Worm (Caenorhabditis elegans) whole organism, early embryonic: ENCODE data around the gene ZK666.11.

Experiments used
- B0310.2 ChIP-seq: sonication (generic microtip); optimal IDR thresholded peaks from 2 replicates; lab custom pipeline; 2016; ENCODE audit warnings: mild to moderate bottlenecking, missing genetic modification characterization, missing compliant biosample characterization
- F13C5.2 ChIP-seq: sonication (generic microtip); optimal IDR thresholded peaks from 2 replicates; lab custom pipeline; 2017; ENCODE audit warnings: mild to moderate bottlenecking, missing genetic modification characterization, inconsistent platforms, missing compliant biosample characterization
- aly-1 ChIP-seq: sonication (generic microtip); optimal IDR thresholded peaks from 2 replicates; lab custom pipeline; 2016; ENCODE audit warnings: missing genetic modification characterization, missing compliant biosample characterization
- ama-1 ChIP-seq: fragments of 150-350 bp; optimal IDR thresholded peaks from 2 replicates; lab custom pipeline; 2014
- ceh-13 ChIP-seq: fragments of 200-800 bp; sonication (Bioruptor generic); optimal IDR thresholded peaks from 2 replicates; lab custom pipeline; 2018; ENCODE audit warnings: mild to moderate bottlenecking, missing genetic modification characterization, missing compliant biosample characterization
- ceh-36 ChIP-seq: sonication (generic microtip); optimal IDR thresholded peaks from 2 replicates; lab custom pipeline; 2016; ENCODE audit warnings: missing genetic modification characterization, inconsistent platforms, missing compliant biosample characterization
- ets-7 ChIP-seq: sonication (generic microtip); optimal IDR thresholded peaks from 2 replicates; lab custom pipeline; 2016; ENCODE audit warnings: missing genotype, missing genetic modification characterization, missing compliant biosample characterization
- flt-1 ChIP-seq: fragments of 200-800 bp; sonication (Bioruptor generic); IDR thresholded peaks from 2 replicates; pipeline ENCODE4 v1.3.6; 2022; ENCODE audit warnings: missing genetic modification characterization, missing compliant biosample characterization
- hmbx-1 ChIP-seq: sonication (generic microtip); optimal IDR thresholded peaks from 2 replicates; lab custom pipeline; 2016; ENCODE audit warnings: mild to moderate bottlenecking, missing genetic modification characterization, missing compliant biosample characterization
- hmg-4 ChIP-seq: fragments of 200-800 bp; sonication (Bioruptor generic); optimal IDR thresholded peaks from 2 replicates; lab custom pipeline; 2018; ENCODE audit warnings: mild to moderate bottlenecking, missing genetic modification characterization, missing compliant biosample characterization
- hnd-1 ChIP-seq: sonication (generic microtip); optimal IDR thresholded peaks from 2 replicates; lab custom pipeline; 2016; ENCODE audit warnings: missing genetic modification characterization, missing compliant biosample characterization
- pes-1 ChIP-seq: fragments of 200-800 bp; sonication (Bioruptor generic); IDR thresholded peaks from 2 replicates; pipeline ENCODE4 v1.3.6; 2022; ENCODE audit warnings: missing genetic modification reagents, missing genetic modification characterization, missing compliant biosample characterization
- scrt-1 ChIP-seq: fragments of 200-800 bp; sonication (Bioruptor generic); IDR thresholded peaks from 2 replicates; pipeline ENCODE4 v1.3.6; 2022; ENCODE audit warnings: missing genetic modification characterization, missing compliant biosample characterization
- sea-1 ChIP-seq: fragments of 200-800 bp; sonication (Bioruptor generic); conservative IDR thresholded peaks from 2 replicates; pipeline ENCODE4 v1.3.6; 2022; ENCODE audit warnings: missing genetic modification characterization, missing compliant biosample characterization
- tbx-11 ChIP-seq: fragments of 200-800 bp; sonication (Bioruptor generic); IDR thresholded peaks from 2 replicates; pipeline ENCODE4 v1.3.6; 2022; ENCODE audit warnings: missing genetic modification characterization, missing compliant biosample characterization
- tbx-37 ChIP-seq: fragments of 200-800 bp; sonication (Bioruptor generic); conservative IDR thresholded peaks from 2 replicates; pipeline ENCODE4 v1.3.6; 2022; ENCODE audit warnings: missing genetic modification reagents, missing genetic modification characterization, missing compliant biosample characterization
- tra-4 ChIP-seq: sonication (generic microtip); optimal IDR thresholded peaks from 2 replicates; lab custom pipeline; 2017; ENCODE audit warnings: missing genetic modification characterization, missing compliant biosample characterization

The ZK666.11 gene

ce11 chrII:10515422-10515821 is 33.1 kb downstream of the ZK666.11 start:
- TF ChIP-seq scrt-1 (GFP tag; lab: Robert Waterston, UW) (no peak), ceh-13 (GFP tag; lab: Kevin White, UChicago) (no peak), ceh-36 (tag; lab: Kevin White, UChicago) (no peak), pes-1 (GFP tag; lab: Robert Waterston, UW) (no peak), sea-1 (GFP tag; lab: Robert Waterston, UW) (no peak), F13C5.2 (tag; lab: Kevin White, UChicago) (no peak), ets-7 (tag; lab: Kevin White, UChicago) (no peak)

- TF ChIP-seq ceh-36 (tag; lab: Kevin White, UChicago) (no peak), ama-1 (lab: Kevin White, UChicago) (no peak), tra-4 (tag; lab: Kevin White, UChicago) (no peak), ceh-13 (GFP tag; lab: Kevin White, UChicago) (no peak), scrt-1 (GFP tag; lab: Robert Waterston, UW) (no peak), hmbx-1 (tag; lab: Kevin White, UChicago) (no peak), tbx-37 (no peak), pes-1 (GFP tag; lab: Robert Waterston, UW) (no peak), hnd-1 (tag; lab: Kevin White, UChicago) (no peak), hmg-4 (GFP tag; lab: Kevin White, UChicago) (no peak)
Observed at ce11 chrII:10516375-10516774, 34.1 kb downstream of the ZK666.11 start.

- no peak for TF ChIP-seq ceh-36 (tag; lab: Kevin White, UChicago)
- TF ChIP-seq tbx-37 = no peak
- TF ChIP-seq hnd-1 (tag; lab: Kevin White, UChicago) = no peak
- TF ChIP-seq ceh-13 (GFP tag; lab: Kevin White, UChicago) = no peak
- TF ChIP-seq ama-1 (lab: Kevin White, UChicago) = no peak
- no peak for TF ChIP-seq B0310.2
- no peak for TF ChIP-seq sea-1 (GFP tag; lab: Robert Waterston, UW)
- no peak for TF ChIP-seq hmg-4 (GFP tag; lab: Kevin White, UChicago)
- TF ChIP-seq tbx-11 (GFP tag; lab: Robert Waterston, UW) = no peak
- TF ChIP-seq scrt-1 (GFP tag; lab: Robert Waterston, UW) = no peak
- no peak for TF ChIP-seq tra-4 (tag; lab: Kevin White, UChicago)
- TF ChIP-seq pes-1 (GFP tag; lab: Robert Waterston, UW) = no peak
- no peak for TF ChIP-seq flt-1
- no peak for TF ChIP-seq aly-1 (tag; lab: Kevin White, UChicago)
Observed at ce11 chrII:10519017-10519416, 36.7 kb downstream of the ZK666.11 start, which contains the start of gene F59B10.4. Gene F59B10.4 (minus strand): TSS chrII:10519117.

- TF ChIP-seq tbx-37 (no peak), tbx-11 (GFP tag; lab: Robert Waterston, UW) (no peak), ceh-13 (GFP tag; lab: Kevin White, UChicago) (no peak), B0310.2 (no peak), hnd-1 (tag; lab: Kevin White, UChicago) (no peak)
Observed at ce11 chrII:10519863-10520262, 37.5 kb downstream of the ZK666.11 start.

- TF ChIP-seq scrt-1 (GFP tag; lab: Robert Waterston, UW) (no peak), pes-1 (GFP tag; lab: Robert Waterston, UW) (no peak), tbx-37 (no peak), tra-4 (tag; lab: Kevin White, UChicago) (no peak), ceh-36 (tag; lab: Kevin White, UChicago) (no peak), aly-1 (tag; lab: Kevin White, UChicago) (no peak), hmbx-1 (tag; lab: Kevin White, UChicago) (no peak), hnd-1 (tag; lab: Kevin White, UChicago) (no peak), B0310.2 (no peak), ceh-13 (GFP tag; lab: Kevin White, UChicago) (no peak), hmg-4 (GFP tag; lab: Kevin White, UChicago) (no peak), F13C5.2 (tag; lab: Kevin White, UChicago) (no peak), tbx-11 (GFP tag; lab: Robert Waterston, UW) (no peak), sea-1 (GFP tag; lab: Robert Waterston, UW) (no peak), ama-1 (lab: Kevin White, UChicago) (no peak), ets-7 (tag; lab: Kevin White, UChicago) (no peak), flt-1 (no peak)
Observed at ce11 chrII:10523031-10523430, 40.7 kb downstream of the ZK666.11 start.

- TF ChIP-seq B0310.2 (no peak), sea-1 (GFP tag; lab: Robert Waterston, UW) (no peak), tra-4 (tag; lab: Kevin White, UChicago) (no peak), tbx-11 (GFP tag; lab: Robert Waterston, UW) (no peak), F13C5.2 (tag; lab: Kevin White, UChicago) (no peak), hmbx-1 (tag; lab: Kevin White, UChicago) (no peak), ama-1 (lab: Kevin White, UChicago) (no peak), ets-7 (tag; lab: Kevin White, UChicago) (no peak), ceh-36 (tag; lab: Kevin White, UChicago) (no peak), tbx-37 (no peak), hnd-1 (tag; lab: Kevin White, UChicago) (no peak), ceh-13 (GFP tag; lab: Kevin White, UChicago) (no peak), aly-1 (tag; lab: Kevin White, UChicago) (no peak), flt-1 (no peak), scrt-1 (GFP tag; lab: Robert Waterston, UW) (no peak), hmg-4 (GFP tag; lab: Kevin White, UChicago) (no peak), pes-1 (GFP tag; lab: Robert Waterston, UW) (no peak)
Observed at ce11 chrII:10523583-10523982, 41.3 kb downstream of the ZK666.11 start, which contains the start of gene F59B10.5. Gene F59B10.5 (minus strand): TSS chrII:10523683.

- TF ChIP-seq tbx-37 (no peak), pes-1 (GFP tag; lab: Robert Waterston, UW) (no peak), ceh-13 (GFP tag; lab: Kevin White, UChicago) (no peak), ama-1 (lab: Kevin White, UChicago) (no peak), flt-1 (no peak), hnd-1 (tag; lab: Kevin White, UChicago) (no peak), hmbx-1 (tag; lab: Kevin White, UChicago) (no peak), hmg-4 (GFP tag; lab: Kevin White, UChicago) (no peak), ceh-36 (tag; lab: Kevin White, UChicago) (no peak), scrt-1 (GFP tag; lab: Robert Waterston, UW) (no peak), tbx-11 (GFP tag; lab: Robert Waterston, UW) (no peak), tra-4 (tag; lab: Kevin White, UChicago) (no peak), aly-1 (tag; lab: Kevin White, UChicago) (no peak), sea-1 (GFP tag; lab: Robert Waterston, UW) (no peak), ets-7 (tag; lab: Kevin White, UChicago) (no peak), F13C5.2 (tag; lab: Kevin White, UChicago) (no peak)
Observed at ce11 chrII:10524374-10524773, 42.1 kb downstream of the ZK666.11 start, which contains the start of gene F59B10.6. Gene F59B10.6 (minus strand): TSS chrII:10524474.
